Worm (Caenorhabditis elegans): Measurements from ENCODE around the gene haf-1.

ce11 chrIV:17338920-17339510 lies 37.2 kb upstream of the haf-1 start, which contains the start of gene C49C3.10:
- TF ChIP-seq sptf-1 (tag; optimal IDR thresholded peaks at IDR 0.05) (no peak), lin-13 (GFP tag; optimal IDR thresholded peaks at IDR 0.05) (no peak), C34B4.2 (tag; optimal IDR thresholded peaks at IDR 0.05) (no peak), unc-86 (tag; optimal IDR thresholded peaks at IDR 0.05) (no peak), ztf-4 (tag; optimal IDR thresholded peaks at IDR 0.05) (no peak), lin-15B (tag; optimal IDR thresholded peaks at IDR 0.05) (no peak), efl-1 (optimal IDR thresholded peaks at IDR 0.05) (no peak), efl-1 (GFP tag; optimal IDR thresholded peaks at IDR 0.05 in 1 of 2) (no peak)
